Fruit fly (Drosophila melanogaster): ENCODE measurements around the gene CG42637.

Gene CG42637

DNA sequence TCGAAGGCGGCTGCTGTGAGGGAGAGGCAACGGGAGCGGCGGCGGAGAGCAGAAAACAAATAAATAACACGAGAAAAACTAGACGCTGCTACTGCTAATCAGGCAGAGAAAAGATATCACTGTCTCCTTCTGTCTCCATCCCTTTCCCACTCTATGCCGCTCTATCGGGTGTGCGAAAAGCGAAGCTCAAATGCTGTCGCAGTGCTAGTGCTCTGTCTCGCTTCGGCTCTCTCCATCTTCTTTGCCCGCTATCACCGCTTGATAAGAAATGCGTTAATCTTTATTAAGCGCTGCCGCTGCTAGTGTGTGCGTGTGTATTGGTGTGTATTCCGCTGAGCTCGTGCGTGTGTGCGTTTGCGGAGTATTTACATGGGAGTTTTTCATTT lies 1.7 kb downstream of the CG42637 start (continued):
- TF ChIP-seq Bgb (GFP tag; IDR thresholded peaks at IDR 0.05; ENCODE audit: partially characterized antibody) = peak; percentile 31; the same call in 1 of the 2 replicates
- TF ChIP-seq CG7928 (GFP tag; optimal IDR thresholded peaks at IDR 0.05) = no peak
- no peak for TF ChIP-seq CG18476 (GFP tag; optimal IDR thresholded peaks at IDR 0.05)
- no peak for TF ChIP-seq tx (GFP tag; optimal IDR thresholded peaks at IDR 0.05)
- no peak for TF ChIP-seq Xrp1 (GFP tag; IDR thresholded peaks at IDR 0.05)
- no peak for TF ChIP-seq crc (GFP tag; optimal IDR thresholded peaks at IDR 0.05)
- no peak for TF ChIP-seq vnd (GFP tag; IDR thresholded peaks at IDR 0.05; ENCODE audit: partially characterized antibody)
- peak; percentile 36; the same call in 1 of the 3 replicates for TF ChIP-seq CG34422 (GFP tag; IDR thresholded peaks at IDR 0.05)
- TF ChIP-seq lbe (GFP tag; optimal IDR thresholded peaks at IDR 0.05) = no peak
- peak; percentile 27; the same call in 1 of the 2 replicates for TF ChIP-seq seq (GFP tag; IDR thresholded peaks at IDR 0.05)
- peak; percentile 20 for TF ChIP-seq odd (GFP tag; optimal IDR thresholded peaks at IDR 0.05)
- TF ChIP-seq nau (GFP tag; optimal IDR thresholded peaks at IDR 0.05) = peak; percentile 18
- peak; percentile 92 for TF ChIP-seq CG10431 (GFP tag; optimal IDR thresholded peaks at IDR 0.05)
- TF ChIP-seq Ssrp (tag; optimal IDR thresholded peaks at IDR 0.05) = no peak
- peak; percentile 82 for TF ChIP-seq grn (GFP tag; optimal IDR thresholded peaks at IDR 0.05)
- no peak for TF ChIP-seq lola (GFP tag; optimal IDR thresholded peaks at IDR 0.05)
- no peak for TF ChIP-seq run (tag; optimal IDR thresholded peaks at IDR 0.05)
- no peak for TF ChIP-seq pfk (GFP tag; optimal IDR thresholded peaks at IDR 0.05)
- peak; percentile 54 for TF ChIP-seq CG18599 (GFP tag; optimal IDR thresholded peaks at IDR 0.05)
- TF ChIP-seq CG3838 (GFP tag; optimal IDR thresholded peaks at IDR 0.05) = no peak
- TF ChIP-seq Nf-YB (GFP tag; optimal IDR thresholded peaks at IDR 0.05) = peak; percentile 12
- peak; percentile 41 for TF ChIP-seq CG12071 (GFP tag; optimal IDR thresholded peaks at IDR 0.05)
- TF ChIP-seq oc (tag; optimal IDR thresholded peaks at IDR 0.05) = peak; percentile 94
- no peak for TF ChIP-seq CG6791 (GFP tag; IDR thresholded peaks at IDR 0.05; ENCODE audit: partially characterized antibody)
- TF ChIP-seq kah (GFP tag; optimal IDR thresholded peaks at IDR 0.05) = peak; percentile 38
- no peak for TF ChIP-seq tin (GFP tag; optimal IDR thresholded peaks at IDR 0.05)
- TF ChIP-seq ems (GFP tag; optimal IDR thresholded peaks at IDR 0.05) = no peak
- peak; percentile 32 for TF ChIP-seq CG4707 (GFP tag; optimal IDR thresholded peaks at IDR 0.05)
- no peak for TF ChIP-seq chif (GFP tag; optimal IDR thresholded peaks at IDR 0.05)
- no peak for TF ChIP-seq CG14441 (GFP tag; IDR thresholded peaks at IDR 0.05)
- TF ChIP-seq Deaf1 (tag; optimal IDR thresholded peaks at IDR 0.05) = peak; percentile 18
- TF ChIP-seq Drgx (GFP tag; IDR thresholded peaks at IDR 0.05) = no peak; the same call in 1 of the 2 replicates
- TF ChIP-seq mam (GFP tag; optimal IDR thresholded peaks at IDR 0.05) = no peak
- no peak for TF ChIP-seq Fer3 (tag; optimal IDR thresholded peaks at IDR 0.05)
- TF ChIP-seq CG13287 (GFP tag; IDR thresholded peaks at IDR 0.05; ENCODE audit: partially characterized antibody) = peak; percentile 31
- TF ChIP-seq lov (optimal IDR thresholded peaks at IDR 0.05) = no peak
- TF ChIP-seq lov (GFP tag; IDR thresholded peaks at IDR 0.05) = peak; percentile 76; the same call in 2 of the 3 replicates
- TF ChIP-seq psq (GFP tag; optimal IDR thresholded peaks at IDR 0.05) = no peak
- TF ChIP-seq CG10543 (GFP tag; optimal IDR thresholded peaks at IDR 0.05) = peak; percentile 84
- TF ChIP-seq Hr78 (GFP tag; optimal IDR thresholded peaks at IDR 0.05) = no peak
- TF ChIP-seq Atf6 (GFP tag; IDR thresholded peaks at IDR 0.05) = peak; percentile 68
- TF ChIP-seq CG6683 (GFP tag; optimal IDR thresholded peaks at IDR 0.05) = no peak
- TF ChIP-seq ham (GFP tag; IDR thresholded peaks at IDR 0.05) = no peak
- peak; percentile 7 for TF ChIP-seq CG17359 (tag; optimal IDR thresholded peaks at IDR 0.05)
- peak; percentile 1 for TF ChIP-seq salm (tag; optimal IDR thresholded peaks at IDR 0.05)
- peak; percentile 83 for TF ChIP-seq Med (GFP tag)
- no peak for TF ChIP-seq org-1 (GFP tag; optimal IDR thresholded peaks at IDR 0.05)
- peak; percentile 98 for TF ChIP-seq CG34376 (GFP tag; optimal IDR thresholded peaks at IDR 0.05)
- TF ChIP-seq CG10462 (GFP tag; optimal IDR thresholded peaks at IDR 0.05) = no peak
- TF ChIP-seq pum (GFP tag; optimal IDR thresholded peaks at IDR 0.05) = no peak
